Worm (Caenorhabditis elegans): ENCODE data around the gene ttr-50.
"Not testable (repeated sequence)": the region's sequence is repeated elsewhere in the genome, so short reads cannot be mapped to it uniquely, and the experiment has no call there.

DNA sequence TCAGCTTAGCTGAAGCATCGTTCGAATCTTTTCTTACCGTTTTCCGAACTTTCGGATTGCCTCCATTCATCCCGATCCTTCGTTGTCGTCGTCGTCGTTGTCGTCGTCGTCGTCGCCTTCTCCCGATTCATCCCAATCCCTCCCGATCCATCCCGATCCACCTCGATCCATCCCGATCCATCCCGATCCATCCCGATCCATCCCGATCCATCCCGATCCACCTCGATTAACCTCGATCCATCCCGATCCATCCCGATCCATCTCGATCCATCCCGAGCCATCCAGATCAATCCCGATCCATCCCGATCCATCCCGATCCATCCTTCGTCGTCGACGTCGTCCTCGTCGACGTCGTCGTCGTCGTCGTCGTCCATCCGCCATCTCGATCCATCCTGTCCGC, 24.3 kb downstream of the ttr-50 start:
- not testable (repeated sequence) for TF ChIP-seq egl-27 (tag; optimal IDR thresholded peaks at IDR 0.05); ceh-82 (tag; optimal IDR thresholded peaks at IDR 0.05); ces-1 (GFP tag; optimal IDR thresholded peaks at IDR 0.05); lin-15B (tag; optimal IDR thresholded peaks at IDR 0.05); lin-39 (tag; optimal IDR thresholded peaks at IDR 0.05); ama-1 (optimal IDR thresholded peaks at IDR 0.05); nhr-10 (tag; optimal IDR thresholded peaks at IDR 0.05); nhr-102 (tag; optimal IDR thresholded peaks at IDR 0.05); zfp-3 (GFP tag; conservative IDR thresholded peaks at IDR 0.05); dmd-9 (GFP tag; IDR thresholded peaks at IDR 0.05); ZK546.5 (tag; optimal IDR thresholded peaks at IDR 0.05); nhr-111 (GFP tag; optimal IDR thresholded peaks at IDR 0.05)

All from whole organism, L4 larva.